Worm (Caenorhabditis elegans) whole organism, L4/young adult: ENCODE data around the gene Y51H7C.8.

Experiments used
- W03F9.2 ChIP-seq: fragments of 150-350 bp; optimal IDR thresholded peaks from 2 replicates; lab custom pipeline; 2014; ENCODE audit warnings: missing biosample characterization, missing genetic modification characterization
- him-1 ChIP-seq: sonication (generic microtip); optimal IDR thresholded peaks from 2 replicates; lab custom pipeline; 2016; ENCODE audit warnings: missing genotype, missing genetic modification reagents, missing genetic modification characterization, missing compliant biosample characterization

- no peak for TF ChIP-seq W03F9.2
- TF ChIP-seq him-1 = no peak
These were observed 25.9 kb upstream of the Y51H7C.8 start for ce11 chrII:1375627-1376026.
